Worm (Caenorhabditis elegans) whole organism, L1 larva: ENCODE results near the gene der-2.

Experiments
- ama-1 ChIP-seq: fragments of 150-350 bp; optimal IDR thresholded peaks from 2 replicates; lab custom pipeline; 2014
- elt-3 ChIP-seq, 6 experiments: fragments of 150-350 bp in 1 of 6; sonication (generic microtip); optimal IDR thresholded peaks; 2 replicates each; lab custom pipeline; 2017 to 2018; ENCODE audit warnings: missing biosample characterization in 6 of 6, missing genetic modification characterization in 6 of 6, inconsistent platforms in 1 of 6
- hpl-2 ChIP-seq: fragments of 150-350 bp; optimal IDR thresholded peaks from 2 replicates; lab custom pipeline; 2014; ENCODE audit warnings: missing biosample characterization, missing genetic modification reagents, missing genetic modification characterization
- jun-1 ChIP-seq: fragments of 150-350 bp; optimal IDR thresholded peaks from 2 replicates; lab custom pipeline; 2014; ENCODE audit warnings: missing biosample characterization, missing genetic modification reagents, missing genetic modification characterization
- nhr-237 ChIP-seq: fragments of 150-350 bp; optimal IDR thresholded peaks from 2 replicates; lab custom pipeline; 2014; ENCODE audit warnings: missing biosample characterization, missing genetic modification characterization
- sox-4 ChIP-seq: sonication (generic microtip); optimal IDR thresholded peaks from 2 replicates; lab custom pipeline; 2016; ENCODE audit warnings: missing genetic modification characterization, missing compliant biosample characterization

DNA sequence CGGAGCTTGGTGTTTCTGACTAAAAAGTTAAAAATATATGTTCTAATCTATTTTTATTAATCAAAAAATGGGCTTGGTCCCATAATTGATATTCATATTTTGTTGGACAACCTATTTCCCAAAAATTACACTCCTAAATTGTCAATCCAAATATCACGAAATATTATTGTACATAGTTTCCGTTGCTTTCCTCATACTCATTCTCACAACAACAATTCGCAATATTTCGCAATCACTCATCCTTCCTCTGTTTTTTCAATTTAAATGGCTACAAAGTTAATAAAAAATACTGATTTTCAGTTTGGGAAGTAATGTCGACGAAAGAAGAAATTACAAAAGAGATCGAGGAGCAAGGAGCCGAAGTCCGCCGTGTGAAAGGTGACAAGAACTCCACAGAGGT lies 15.8 kb upstream of the der-2 start, which contains the start of gene pars-1:
- TF ChIP-seq ama-1 (lab: Kevin White, UChicago) (no peak), nhr-237 (tag; lab: Kevin White, UChicago) (no peak), elt-3 (tag; optimal IDR thresholded peaks at IDR 0.05; lab: Kevin White, UChicago) (no peak), jun-1 (tag; lab: Kevin White, UChicago) (no peak), sox-4 (tag; lab: Kevin White, UChicago) (no peak), hpl-2 (GFP tag; lab: Kevin White, UChicago) (no peak)
